Fruit fly (Drosophila melanogaster) whole organism, embryonic: ENCODE data around the gene CG12057.

Experiments used
- CG10147 ChIP-seq: fragments of 200-800 bp; sonication (Bioruptor generic); optimal IDR thresholded peaks from 2 replicates; lab custom pipeline; 2019; ENCODE audit warnings: missing biosample characterization, mild to moderate bottlenecking, missing genetic modification characterization, moderate library complexity
- CG10366 ChIP-seq: fragments of 200-800 bp; sonication (Bioruptor generic); IDR thresholded peaks from 2 replicates; pipeline ENCODE4 v1.3.6; 2022; ENCODE audit warnings: missing biosample characterization, missing genetic modification characterization
- CG11504 ChIP-seq: fragments of 200-800 bp; sonication (Bioruptor generic); optimal IDR thresholded peaks from 3 replicates; lab custom pipeline; 2019; ENCODE audit warnings: missing biosample characterization, mild to moderate bottlenecking, missing genetic modification characterization, moderate library complexity
- CG13424 ChIP-seq: fragments of 200-800 bp; sonication (Bioruptor generic); optimal IDR thresholded peaks from 2 replicates; lab custom pipeline; 2019; ENCODE audit warnings: missing biosample characterization, mild to moderate bottlenecking, missing genetic modification characterization, moderate library complexity
- CG15479 ChIP-seq: fragments of 200-800 bp; sonication (Bioruptor generic); optimal IDR thresholded peaks from 3 replicates; lab custom pipeline; 2019; ENCODE audit warnings: missing biosample characterization, mild to moderate bottlenecking, missing genetic modification characterization, moderate library complexity
- CG15514 ChIP-seq: fragments of 200-800 bp; sonication (Bioruptor generic); optimal IDR thresholded peaks from 3 replicates; lab custom pipeline; 2017; ENCODE audit warnings: missing biosample characterization, missing genetic modification characterization, mild to moderate bottlenecking, moderate library complexity, missing genetic modification reagents
- CG17186 ChIP-seq: fragments of 200-800 bp; sonication (Bioruptor generic); optimal IDR thresholded peaks from 3 replicates; lab custom pipeline; 2017; ENCODE audit warnings: missing biosample characterization, missing genetic modification reagents, missing genetic modification characterization
- CG17612 ChIP-seq: fragments of 200-800 bp; sonication (Bioruptor generic); IDR thresholded peaks from 2 replicates; pipeline ENCODE4 v1.3.6; 2022; ENCODE audit warnings: missing biosample characterization, missing genetic modification characterization
- CG2875 ChIP-seq: fragments of 200-800 bp; sonication (Bioruptor generic); optimal IDR thresholded peaks from 2 replicates; lab custom pipeline; 2017; ENCODE audit warnings: missing biosample characterization, mild to moderate bottlenecking, missing genetic modification characterization, missing genetic modification reagents
- CG3726 ChIP-seq: fragments of 200-800 bp; sonication (Bioruptor generic); IDR thresholded peaks from 3 replicates; pipeline ENCODE4, ENCODE4 v1.3.6; 2022; ENCODE audit warnings: missing biosample characterization, missing genetic modification characterization
- CG4854 ChIP-seq: fragments of 200-800 bp; sonication (Bioruptor generic); optimal IDR thresholded peaks from 2 replicates; lab custom pipeline; 2016; ENCODE audit warnings: missing biosample characterization, missing genetic modification characterization, inconsistent platforms
- CG6683 ChIP-seq: fragments of 200-800 bp; sonication (Bioruptor generic); optimal IDR thresholded peaks from 2 replicates; lab custom pipeline; 2017; ENCODE audit warnings: missing biosample characterization, mild to moderate bottlenecking, missing genetic modification characterization, missing genetic modification reagents
- CG6791 ChIP-seq: fragments of 200-800 bp; sonication (Bioruptor generic); IDR thresholded peaks from 3 replicates; pipeline ENCODE4 v1.3.6; 2022; ENCODE audit warnings: missing biosample characterization, missing genetic modification characterization; ENCODE audit not compliant: partially characterized antibody
- CG8944 ChIP-seq: fragments of 200-800 bp; sonication (Bioruptor generic); optimal IDR thresholded peaks from 3 replicates; lab custom pipeline; 2016; ENCODE audit warnings: missing biosample characterization, missing genetic modification characterization
- CHES-1-like ChIP-seq: fragments of 200-800 bp; sonication (Bioruptor generic); optimal IDR thresholded peaks from 2 replicates; lab custom pipeline; 2016; ENCODE audit warnings: missing biosample characterization, missing genetic modification characterization
- Deaf1 ChIP-seq: fragments of 200-800 bp; optimal IDR thresholded peaks from 3 replicates; lab custom pipeline; 2019; ENCODE audit warnings: missing biosample characterization, mild to moderate bottlenecking, missing genetic modification characterization, moderate library complexity
- Dip3 ChIP-seq: fragments of 200-800 bp; sonication (Bioruptor generic); optimal IDR thresholded peaks from 3 replicates; lab custom pipeline; 2016; ENCODE audit warnings: missing biosample characterization, missing genetic modification characterization
- Doc2 ChIP-seq: fragments of 200-800 bp; sonication (Bioruptor generic); IDR thresholded peaks from 2 replicates; pipeline ENCODE4 v1.3.6; 2022; ENCODE audit warnings: missing biosample characterization, missing genetic modification characterization
- Dp ChIP-seq: fragments of 200-800 bp; sonication (Bioruptor generic); optimal IDR thresholded peaks from 2 replicates; lab custom pipeline; 2018; ENCODE audit warnings: missing biosample characterization, mild to moderate bottlenecking, missing genetic modification characterization, moderate library complexity
- E2f2 ChIP-seq: fragments of 200-800 bp; sonication (Bioruptor generic); IDR thresholded peaks from 2 replicates; pipeline ENCODE4 v1.3.6; 2022; ENCODE audit warnings: missing biosample characterization, missing genetic modification characterization
- Ets65A ChIP-seq: fragments of 200-800 bp; sonication (Bioruptor generic); peaks from one replicate; lab custom pipeline; 2016; ENCODE audit warnings: missing biosample characterization, missing genetic modification characterization
- MBD-R2 ChIP-seq: fragments of 200-800 bp; sonication (Bioruptor generic); IDR thresholded peaks from 2 replicates; pipeline ENCODE4 v1.3.6; 2022; ENCODE audit warnings: missing biosample characterization, missing genetic modification characterization
- MESR4 ChIP-seq: fragments of 200-800 bp; sonication (Bioruptor generic); optimal IDR thresholded peaks from 2 replicates; lab custom pipeline; 2018; ENCODE audit warnings: missing biosample characterization, mild to moderate bottlenecking, missing genetic modification characterization, moderate library complexity
- Myb ChIP-seq: fragments of 200-800 bp; sonication (Bioruptor generic); optimal IDR thresholded peaks from 2 replicates; lab custom pipeline; 2016; ENCODE audit warnings: missing biosample characterization, missing genetic modification characterization
- NK7.1 ChIP-seq: fragments of 200-800 bp; sonication (Bioruptor generic); optimal IDR thresholded peaks from 3 replicates; lab custom pipeline; 2016; ENCODE audit warnings: missing biosample characterization, missing genetic modification characterization
- Scr ChIP-seq: fragments of 200-800 bp; sonication (Bioruptor generic); IDR thresholded peaks from 2 replicates; pipeline ENCODE4 v1.3.6; 2022; ENCODE audit warnings: missing biosample characterization, missing genetic modification characterization; ENCODE audit not compliant: partially characterized antibody
- Spps ChIP-seq: fragments of 200-800 bp; sonication (Bioruptor generic); optimal IDR thresholded peaks from 2 replicates; lab custom pipeline; 2018; ENCODE audit warnings: missing biosample characterization, mild to moderate bottlenecking, missing genetic modification characterization
- Trl ChIP-seq, 3 experiments: fragments of >200 bp in 2 of 3; fragments of 200-800 bp in 1 of 3; sonication (Bioruptor generic) in 1 of 3; optimal IDR thresholded peaks; 2 replicates in 1 of 3; 3 replicates in 2 of 3; lab custom pipeline; 2016 to 2017; ENCODE audit warnings: missing biosample characterization in 1 of 3, missing genetic modification characterization in 1 of 3
- bab2 ChIP-seq: fragments of 200-800 bp; sonication (Bioruptor generic); optimal IDR thresholded peaks from 2 replicates; lab custom pipeline; 2016; ENCODE audit warnings: missing biosample characterization, missing genetic modification characterization
- crol ChIP-seq: fragments of 200-800 bp; sonication (Bioruptor generic); IDR thresholded peaks from 2 replicates; pipeline ENCODE4 v1.3.6; 2022; ENCODE audit warnings: missing biosample characterization, missing genetic modification characterization
- exex ChIP-seq: fragments of 200-800 bp; sonication (Bioruptor generic); optimal IDR thresholded peaks from 4 replicates; lab custom pipeline; 2018; ENCODE audit warnings: missing biosample characterization, mild to moderate bottlenecking, missing genetic modification characterization, moderate library complexity
- grau ChIP-seq: fragments of 200-800 bp; optimal IDR thresholded peaks from 3 replicates; lab custom pipeline; 2019; ENCODE audit warnings: missing biosample characterization, mild to moderate bottlenecking, missing genetic modification characterization, moderate library complexity
- gsb ChIP-seq: fragments of 200-800 bp; sonication (Bioruptor generic); IDR thresholded peaks from 2 replicates; pipeline ENCODE4 v1.3.6; 2022; ENCODE audit warnings: missing biosample characterization, missing genetic modification characterization
- knrl ChIP-seq: fragments of 200-800 bp; sonication (Bioruptor generic); IDR thresholded peaks from 3 replicates; pipeline ENCODE4 v1.3.6; 2022; ENCODE audit warnings: missing biosample characterization, missing genetic modification characterization; ENCODE audit not compliant: partially characterized antibody
- nerfin-2 ChIP-seq: fragments of 200-800 bp; sonication (Bioruptor generic); IDR thresholded peaks from 2 replicates; pipeline ENCODE4 v1.3.6; 2022; ENCODE audit warnings: missing biosample characterization, missing genetic modification characterization; ENCODE audit not compliant: partially characterized antibody
- odd ChIP-seq: fragments of 200-800 bp; sonication (Bioruptor generic); optimal IDR thresholded peaks from 2 replicates; lab custom pipeline; 2017; ENCODE audit warnings: missing biosample characterization, mild to moderate bottlenecking, missing genetic modification characterization
- otp ChIP-seq: fragments of 200-800 bp; sonication (Bioruptor generic); IDR thresholded peaks from 3 replicates; pipeline ENCODE4, ENCODE4 v1.3.6; 2022; ENCODE audit warnings: missing biosample characterization, missing genetic modification characterization
- pho ChIP-seq: fragments of 200-800 bp; sonication (Bioruptor generic); optimal IDR thresholded peaks from 2 replicates; lab custom pipeline; 2016; ENCODE audit warnings: missing biosample characterization, missing genetic modification characterization
- pzg ChIP-seq: fragments of 200-800 bp; sonication (Bioruptor generic); optimal IDR thresholded peaks from 3 replicates; lab custom pipeline; 2018; ENCODE audit warnings: missing biosample characterization, mild to moderate bottlenecking, missing genetic modification characterization, moderate library complexity
- ranshi ChIP-seq: fragments of 200-800 bp; sonication (Bioruptor generic); IDR thresholded peaks from 2 replicates; pipeline ENCODE4 v1.3.6; 2022; ENCODE audit warnings: missing biosample characterization, missing genetic modification characterization
- row ChIP-seq: fragments of 200-800 bp; sonication (Bioruptor generic); IDR thresholded peaks from 3 replicates; pipeline ENCODE4 v1.3.6; 2022; ENCODE audit warnings: missing biosample characterization, missing genetic modification characterization
- sens ChIP-seq: fragments of 200-800 bp; sonication (Bioruptor generic); peaks from one replicate; lab custom pipeline; 2016; ENCODE audit warnings: missing biosample characterization, missing genetic modification characterization
- slp2 ChIP-seq: fragments of 200-800 bp; sonication (Bioruptor generic); optimal IDR thresholded peaks from 2 replicates; lab custom pipeline; 2016; ENCODE audit warnings: missing biosample characterization, missing genetic modification characterization
- sna ChIP-seq: fragments of 200-800 bp; sonication (Bioruptor generic); IDR thresholded peaks from 2 replicates; pipeline ENCODE4 v1.3.6; 2022; ENCODE audit warnings: missing biosample characterization, missing genetic modification characterization; ENCODE audit not compliant: partially characterized antibody
- sob ChIP-seq: fragments of 200-800 bp; sonication (Bioruptor generic); IDR thresholded peaks from 2 replicates; pipeline ENCODE4 v1.3.6; 2022; ENCODE audit warnings: missing biosample characterization, missing genetic modification characterization
- sqz ChIP-seq: fragments of 200-800 bp; sonication (Bioruptor generic); optimal IDR thresholded peaks from 3 replicates; lab custom pipeline; 2018; ENCODE audit warnings: missing biosample characterization, mild to moderate bottlenecking, missing genetic modification characterization
- tgo ChIP-seq: fragments of 200-800 bp; sonication (Bioruptor generic); IDR thresholded peaks from 3 replicates; pipeline ENCODE4 v1.3.6; 2022; ENCODE audit warnings: missing biosample characterization, missing genetic modification characterization
- unc-4 ChIP-seq: fragments of 200-800 bp; sonication (Bioruptor generic); IDR thresholded peaks from 2 replicates; pipeline ENCODE4 v1.3.6; 2022; ENCODE audit warnings: missing biosample characterization, missing genetic modification characterization; ENCODE audit not compliant: partially characterized antibody

Gene CG12057

dm6 chrX:9190555-9191184 lies 787 bp upstream of the CG12057 start, which contains the start of gene CG12115:
CG12115 (minus strand) TSS chrX:9190605.
- TF ChIP-seq pho (no peak), Trl (optimal IDR thresholded peaks at IDR 0.05; lab: Kevin White, UChicago) (peak in 1 of 2 experiments; percentile 80), Trl (GFP tag; optimal IDR thresholded peaks at IDR 0.05; lab: Kevin White, UChicago) (no peak), CG15514 (GFP tag; lab: Kevin White, UChicago) (peak; percentile 2), bab2 (no peak), exex (tag; lab: Kevin White, UChicago) (peak; percentile 92), sens (peak; percentile 32)

- TF ChIP-seq odd (GFP tag; lab: Kevin White, UChicago) (no peak), NK7.1 (GFP tag; lab: Kevin White, UChicago) (no peak), tgo (GFP tag; lab: Robert Waterston, UW) (no peak), sna (GFP tag; lab: Robert Waterston, UW) (no peak), CG8944 (GFP tag; lab: Kevin White, UChicago) (no peak), Spps (tag; lab: Kevin White, UChicago) (no peak), gsb (GFP tag; lab: Robert Waterston, UW) (no peak), slp2 (no peak), nerfin-2 (no peak), row (peak; percentile 12; the same call in 1 of the 3 replicates), otp (GFP tag; lab: Robert Waterston, UW) (no peak), MESR4 (peak; percentile 31), CG15479 (no peak), CG15514 (GFP tag; lab: Kevin White, UChicago) (peak; percentile 98), CG6683 (GFP tag; lab: Kevin White, UChicago) (no peak), CG17186 (peak; percentile 91), grau (tag; lab: Kevin White, UChicago) (peak; percentile 22), pzg (peak; percentile 23), Myb (GFP tag; lab: Kevin White, UChicago) (peak; percentile 62), MBD-R2 (GFP tag; lab: Robert Waterston, UW) (peak; percentile 55), Ets65A (GFP tag; lab: Kevin White, UChicago) (peak; percentile 20), E2f2 (GFP tag; lab: Robert Waterston, UW) (peak; percentile 61), Deaf1 (no peak), Dip3 (no peak), Dp (GFP tag; lab: Kevin White, UChicago) (peak; percentile 56), CG17612 (GFP tag; lab: Robert Waterston, UW) (no peak), ranshi (peak; percentile 57; the same call in 1 of the 2 replicates)
These were observed 972 bp downstream of the CG12057 start, which contains the start of gene CG12056 for dm6 chrX:9192429-9192828. CG12056 (plus strand) TSS chrX:9192669.

dm6 chrX:9193604-9194003 lies 2.1 kb downstream of the CG12057 start, which contains the start of gene CG12106:
CG12106 (plus strand) TSS chrX:9193898.
- TF ChIP-seq CG13424 (tag; lab: Kevin White, UChicago) (peak; percentile 67), CHES-1-like (GFP tag; lab: Kevin White, UChicago) (peak; percentile 15), unc-4 (GFP tag; lab: Robert Waterston, UW) (no peak), crol (GFP tag; lab: Robert Waterston, UW) (no peak), sqz (GFP tag; lab: Kevin White, UChicago) (no peak), CG3726 (GFP tag; lab: Robert Waterston, UW) (no peak), odd (GFP tag; lab: Kevin White, UChicago) (no peak), CG2875 (GFP tag; lab: Kevin White, UChicago) (no peak), knrl (no peak), CG10366 (peak; percentile 36; the same call in 1 of the 2 replicates), CG11504 (peak; percentile 60), tgo (GFP tag; lab: Robert Waterston, UW) (peak; percentile 62; the same call in 2 of the 3 replicates), CG4854 (GFP tag; lab: Kevin White, UChicago) (peak; percentile 8), CG6791 (GFP tag; lab: Robert Waterston, UW) (no peak), sob (GFP tag; lab: Robert Waterston, UW) (0 out of 2 replicates have a peak, but pooled peaks have one; percentile 13), Scr (no peak), CG10147 (GFP tag; lab: Kevin White, UChicago) (peak; percentile 37), Doc2 (GFP tag; lab: Robert Waterston, UW) (no peak)
